Worm (Caenorhabditis elegans) whole organism, L4 larva: ENCODE measurements around the gene F59B2.13.

Source experiments
- F37D6.2 ChIP-seq: sonication (generic microtip); optimal IDR thresholded peaks from 2 replicates; lab custom pipeline; 2016; ENCODE audit warnings: mild to moderate bottlenecking, missing genetic modification characterization, missing compliant biosample characterization
- Y105C5A.15 ChIP-seq: fragments of 200-800 bp; sonication (Bioruptor generic); IDR thresholded peaks from 2 replicates; pipeline ENCODE4 v1.3.6; 2022; ENCODE audit warnings: missing genetic modification characterization, missing compliant biosample characterization
- Y48G9A.11 ChIP-seq: fragments of 200-800 bp; sonication (Bioruptor generic); IDR thresholded peaks from 2 replicates; pipeline ENCODE4 v1.3.6; 2022; ENCODE audit warnings: missing genetic modification reagents, missing genetic modification characterization, missing compliant biosample characterization
- Y5F2A.4 ChIP-seq: fragments of 200-800 bp; sonication (Bioruptor generic); optimal IDR thresholded peaks from 2 replicates; lab custom pipeline; 2018; ENCODE audit warnings: mild to moderate bottlenecking, missing genetic modification characterization, missing compliant biosample characterization
- Y75B8A.6 ChIP-seq: fragments of 200-800 bp; sonication (Bioruptor generic); IDR thresholded peaks from 2 replicates; pipeline ENCODE4 v1.3.6; 2022; ENCODE audit warnings: missing genetic modification reagents, missing genetic modification characterization, missing compliant biosample characterization
- arid-1 ChIP-seq: fragments of 200-800 bp; sonication (Bioruptor generic); conservative IDR thresholded peaks from 2 replicates; pipeline ENCODE4 v1.3.6; 2022; ENCODE audit warnings: missing genetic modification reagents, missing genetic modification characterization, missing compliant biosample characterization
- attf-4 ChIP-seq: sonication (generic microtip); optimal IDR thresholded peaks from 3 replicates; lab custom pipeline; 2017; ENCODE audit warnings: missing biosample characterization, missing genetic modification characterization
- ceh-32 ChIP-seq: sonication (generic microtip); optimal IDR thresholded peaks from 2 replicates; lab custom pipeline; 2016; ENCODE audit warnings: mild to moderate bottlenecking, missing genetic modification characterization, missing compliant biosample characterization; ENCODE audit not compliant: poor library complexity
- ceh-62 ChIP-seq: sonication (generic microtip); optimal IDR thresholded peaks from 2 replicates; lab custom pipeline; 2017; ENCODE audit warnings: missing biosample characterization, missing genetic modification characterization
- ceh-82 ChIP-seq: sonication (generic microtip); optimal IDR thresholded peaks from 2 replicates; lab custom pipeline; 2017; ENCODE audit warnings: missing biosample characterization, missing genetic modification characterization
- ctbp-1 ChIP-seq: fragments of 200-800 bp; sonication (Bioruptor generic); IDR thresholded peaks from 2 replicates; pipeline ENCODE4 v1.3.6; 2022; ENCODE audit warnings: missing genetic modification reagents, missing genetic modification characterization, missing compliant biosample characterization
- daf-16 ChIP-seq, 3 experiments: sonication (generic microtip); optimal IDR thresholded peaks; 2 replicates each; lab custom pipeline; 2016 to 2017; ENCODE audit warnings: missing genetic modification characterization in 3 of 3, missing genetic modification reagents in 3 of 3, mild to moderate bottlenecking in 2 of 3, missing compliant biosample characterization in 2 of 3, missing biosample characterization in 1 of 3, moderate library complexity in 1 of 3
- dmd-8 ChIP-seq: fragments of 200-800 bp; sonication (Bioruptor generic); IDR thresholded peaks from 2 replicates; pipeline ENCODE4 v1.3.6; 2022; ENCODE audit warnings: missing genetic modification characterization, missing compliant biosample characterization
- duxl-1 ChIP-seq: sonication (generic microtip); optimal IDR thresholded peaks from 2 replicates; lab custom pipeline; 2016; ENCODE audit warnings: mild to moderate bottlenecking, missing genetic modification characterization, moderate library complexity, missing compliant biosample characterization; ENCODE audit not compliant: poor library complexity
- egl-43 ChIP-seq: fragments of 200-800 bp; sonication (Bioruptor generic); IDR thresholded peaks from 2 replicates; pipeline ENCODE4 v1.3.6; 2022; ENCODE audit warnings: missing genetic modification reagents, missing genetic modification characterization, missing compliant biosample characterization
- fkh-10 ChIP-seq: fragments of 150-350 bp; optimal IDR thresholded peaks from 2 replicates; lab custom pipeline; 2014; ENCODE audit warnings: missing biosample characterization, missing genetic modification reagents, missing genetic modification characterization
- fos-1 ChIP-seq: fragments of 150-350 bp; optimal IDR thresholded peaks from 2 replicates; lab custom pipeline; 2014; ENCODE audit warnings: missing biosample characterization, missing genetic modification characterization
- hif-1 ChIP-seq, 2 experiments: sonication (generic microtip); optimal IDR thresholded peaks; 2 replicates each; lab custom pipeline; 2016 to 2017; ENCODE audit warnings: missing compliant biosample characterization in 2 of 2, missing genetic modification characterization in 2 of 2, missing genetic modification reagents in 2 of 2, missing genotype in 2 of 2, mild to moderate bottlenecking in 1 of 2
- hlh-30 ChIP-seq: sonication (generic microtip); optimal IDR thresholded peaks from 2 replicates; lab custom pipeline; 2017; ENCODE audit warnings: antibody characterized with exemption, mild to moderate bottlenecking, missing genetic modification characterization, missing compliant biosample characterization; ENCODE audit not compliant: insufficient read depth
- hmg-1.1 ChIP-seq: fragments of 200-800 bp; sonication (Bioruptor generic); IDR thresholded peaks from 2 replicates; pipeline ENCODE4 v1.3.6; 2022; ENCODE audit warnings: missing genetic modification reagents, missing genetic modification characterization, missing compliant biosample characterization
- jun-1 ChIP-seq: fragments of 150-350 bp; optimal IDR thresholded peaks from 2 replicates; lab custom pipeline; 2014; ENCODE audit warnings: missing biosample characterization, missing genetic modification reagents, missing genetic modification characterization
- lin-1 ChIP-seq: fragments of 200-800 bp; sonication (Bioruptor generic); IDR thresholded peaks from 2 replicates; pipeline ENCODE4 v1.3.6; 2022; ENCODE audit warnings: missing genetic modification reagents, missing genetic modification characterization, missing compliant biosample characterization
- lin-29 ChIP-seq: fragments of 200-800 bp; sonication (Bioruptor generic); IDR thresholded peaks from 2 replicates; pipeline ENCODE4 v1.3.6; 2022; ENCODE audit warnings: missing genetic modification reagents, missing genetic modification characterization, missing compliant biosample characterization
- lin-38 ChIP-seq: fragments of 200-800 bp; sonication (Bioruptor generic); IDR thresholded peaks from 2 replicates; pipeline ENCODE4 v1.3.6; 2022; ENCODE audit warnings: missing genetic modification reagents, missing genetic modification characterization, missing compliant biosample characterization
- lsy-2 ChIP-seq, 2 experiments: fragments of 150-350 bp in 1 of 2; sonication (generic microtip) in 1 of 2; optimal IDR thresholded peaks; 2 replicates each; lab custom pipeline; 2014 to 2017; ENCODE audit warnings: missing biosample characterization in 2 of 2, missing genetic modification characterization in 2 of 2
- mdl-1 ChIP-seq, 2 experiments: fragments of 150-350 bp in 1 of 2; sonication (generic microtip) in 1 of 2; optimal IDR thresholded peaks; 2 replicates each; lab custom pipeline; 2014 to 2017; ENCODE audit warnings: missing biosample characterization in 2 of 2, missing genetic modification characterization in 2 of 2
- mep-1 ChIP-seq: fragments of 150-350 bp; sonication (generic microtip); optimal IDR thresholded peaks from 3 replicates; lab custom pipeline; 2014; ENCODE audit warnings: missing biosample characterization, missing genetic modification characterization
- mes-2 ChIP-seq: sonication (generic microtip); optimal IDR thresholded peaks from 2 replicates; lab custom pipeline; 2016; ENCODE audit warnings: missing genotype, mild to moderate bottlenecking, missing genetic modification characterization, missing compliant biosample characterization; ENCODE audit not compliant: poor library complexity, severe bottlenecking
- mxl-2 ChIP-seq: fragments of 200-800 bp; sonication (Bioruptor generic); conservative IDR thresholded peaks from 2 replicates; pipeline ENCODE4 v1.3.6; 2022; ENCODE audit warnings: missing genetic modification reagents, missing genetic modification characterization, missing compliant biosample characterization
- mxl-3 ChIP-seq: fragments of 200-800 bp; sonication (Bioruptor generic); optimal IDR thresholded peaks from 2 replicates; lab custom pipeline; 2018; ENCODE audit warnings: mild to moderate bottlenecking, missing genetic modification characterization, missing compliant biosample characterization
- nhr-10 ChIP-seq: fragments of 150-350 bp; optimal IDR thresholded peaks from 2 replicates; lab custom pipeline; 2014; ENCODE audit warnings: missing biosample characterization, missing genetic modification characterization
- nhr-237 ChIP-seq: sonication (generic microtip); optimal IDR thresholded peaks from 2 replicates; lab custom pipeline; 2017; ENCODE audit warnings: missing biosample characterization, missing genetic modification characterization
- nhr-25 ChIP-seq: sonication (generic microtip); optimal IDR thresholded peaks from 2 replicates; lab custom pipeline; 2017; ENCODE audit warnings: missing genetic modification characterization, mild to moderate bottlenecking, missing compliant biosample characterization, antibody characterized with exemption, moderate library complexity, borderline replicate concordance; ENCODE audit not compliant: insufficient read depth
- nhr-28 ChIP-seq: fragments of 150-350 bp; optimal IDR thresholded peaks from 2 replicates; lab custom pipeline; 2014; ENCODE audit warnings: missing biosample characterization, missing genetic modification characterization
- nhr-41 ChIP-seq: fragments of 200-800 bp; sonication (Bioruptor generic); IDR thresholded peaks from 2 replicates; pipeline ENCODE4 v1.3.6; 2022; ENCODE audit warnings: missing genetic modification reagents, missing genetic modification characterization, missing compliant biosample characterization
- nhr-42 ChIP-seq: fragments of 200-800 bp; sonication (Bioruptor generic); IDR thresholded peaks from 2 replicates; pipeline ENCODE4 v1.3.6; 2022; ENCODE audit warnings: missing genetic modification characterization, missing compliant biosample characterization
- nhr-48 ChIP-seq: sonication (generic microtip); optimal IDR thresholded peaks from 2 replicates; lab custom pipeline; 2016; ENCODE audit warnings: mild to moderate bottlenecking, missing genetic modification characterization, missing compliant biosample characterization
- nhr-76 ChIP-seq: fragments of 150-350 bp; optimal IDR thresholded peaks from 2 replicates; lab custom pipeline; 2014; ENCODE audit warnings: missing biosample characterization, missing genetic modification characterization
- nhr-77 ChIP-seq: fragments of 150-350 bp; optimal IDR thresholded peaks from 2 replicates; lab custom pipeline; 2014; ENCODE audit warnings: missing biosample characterization, missing genetic modification characterization
- php-3 ChIP-seq: fragments of 200-800 bp; sonication (Bioruptor generic); IDR thresholded peaks from 2 replicates; pipeline ENCODE4 v1.3.6; 2022; ENCODE audit warnings: missing genetic modification reagents, missing genetic modification characterization, missing compliant biosample characterization
- pqm-1 ChIP-seq: sonication (generic microtip); optimal IDR thresholded peaks from 2 replicates; lab custom pipeline; 2017; ENCODE audit warnings: missing biosample characterization, missing genetic modification characterization
- saeg-2 ChIP-seq: fragments of 200-800 bp; sonication (Bioruptor generic); IDR thresholded peaks from 2 replicates; pipeline ENCODE4 v1.3.6; 2022; ENCODE audit warnings: missing genetic modification reagents, missing genetic modification characterization, missing compliant biosample characterization
- sdz-12 ChIP-seq: fragments of 200-800 bp; sonication (Bioruptor generic); optimal IDR thresholded peaks from 2 replicates; lab custom pipeline; 2018; ENCODE audit warnings: mild to moderate bottlenecking, missing genetic modification characterization, missing compliant biosample characterization
- set-16 ChIP-seq: fragments of 200-800 bp; sonication (Bioruptor generic); IDR thresholded peaks from 2 replicates; pipeline ENCODE4 v1.3.6; 2022; ENCODE audit warnings: missing genetic modification reagents, missing genetic modification characterization, missing compliant biosample characterization
- snpc-1.2 ChIP-seq: fragments of 200-800 bp; sonication (Bioruptor generic); IDR thresholded peaks from 2 replicates; pipeline ENCODE4 v1.3.6; 2022; ENCODE audit warnings: missing genetic modification reagents, missing genetic modification characterization, missing compliant biosample characterization
- unc-130 ChIP-seq: sonication (generic microtip); optimal IDR thresholded peaks from 2 replicates; lab custom pipeline; 2016; ENCODE audit warnings: missing genetic modification reagents, missing genetic modification characterization, missing compliant biosample characterization
- vab-7 ChIP-seq: fragments of 200-800 bp; sonication (Bioruptor generic); IDR thresholded peaks from 2 replicates; pipeline ENCODE4 v1.3.6; 2022; ENCODE audit warnings: missing genetic modification reagents, missing genetic modification characterization, missing compliant biosample characterization
- zfp-2 ChIP-seq: sonication (generic microtip); optimal IDR thresholded peaks from 2 replicates; lab custom pipeline; 2016; ENCODE audit warnings: mild to moderate bottlenecking, missing genetic modification characterization, missing compliant biosample characterization
- zfp-3 ChIP-seq: fragments of 200-800 bp; sonication (Bioruptor generic); conservative IDR thresholded peaks from 2 replicates; pipeline ENCODE4 v1.3.6; 2022; ENCODE audit warnings: missing genetic modification reagents, missing genetic modification characterization, missing compliant biosample characterization
- ztf-7 ChIP-seq: fragments of 150-350 bp; optimal IDR thresholded peaks from 2 replicates; lab custom pipeline; 2014; ENCODE audit warnings: missing biosample characterization, missing genetic modification characterization

F59B2.13 gene

DNA sequence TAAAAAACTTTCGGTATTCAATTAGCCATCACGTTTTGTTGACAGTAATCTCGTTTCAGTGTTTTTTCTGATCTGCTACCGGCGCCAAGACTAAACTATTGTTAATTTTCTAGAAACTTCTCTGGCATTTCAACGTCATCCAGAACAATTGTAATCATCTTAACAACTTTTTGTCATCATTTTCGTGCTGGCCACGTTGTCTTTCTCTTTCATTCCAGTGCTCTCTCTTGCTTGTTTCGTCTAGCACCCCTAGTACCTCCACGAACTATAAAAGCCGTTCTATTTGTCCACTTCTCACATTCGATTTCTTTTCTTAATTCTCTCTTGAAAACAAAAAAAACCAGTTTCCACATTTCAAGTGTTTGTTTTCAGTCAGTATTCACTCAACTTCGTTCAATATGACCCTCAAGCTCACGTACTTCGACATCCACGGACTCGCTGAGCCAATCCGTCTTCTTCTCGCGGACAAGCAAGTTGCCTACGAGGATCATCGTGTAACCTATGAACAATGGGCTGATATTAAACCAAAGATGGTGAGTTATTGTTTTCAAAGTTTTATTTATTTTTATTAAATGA, 32.2 kb upstream of the F59B2.13 start, which contains the start of gene gst-1 (continued):
- TF ChIP-seq ztf-7 (tag; lab: Kevin White, UChicago) (no peak), sdz-12 (GFP tag; lab: Kevin White, UChicago) (no peak), zfp-2 (tag; lab: Kevin White, UChicago) (no peak), snpc-1.2 (no peak), nhr-28 (tag; lab: Kevin White, UChicago) (peak; percentile 13), Y5F2A.4 (GFP tag; lab: Kevin White, UChicago) (no peak), dmd-8 (GFP tag; lab: Robert Waterston, UW) (0 out of 2 replicates have a peak, but pooled peaks have one; percentile 26), nhr-48 (tag; lab: Kevin White, UChicago) (peak; percentile 49), hlh-30 (tag; lab: Kevin White, UChicago) (peak; percentile 7), mdl-1 (tag; optimal IDR thresholded peaks at IDR 0.05; lab: Kevin White, UChicago) (no peak), nhr-237 (no peak), saeg-2 (GFP tag; lab: Robert Waterston, UW) (no peak), unc-130 (no peak), fos-1 (tag; lab: Kevin White, UChicago) (no peak), Y75B8A.6 (no peak), nhr-25 (tag; lab: Kevin White, UChicago) (no peak), mes-2 (peak; percentile 36), lin-29 (GFP tag; lab: Robert Waterston, UW) (no peak), mxl-3 (GFP tag; lab: Kevin White, UChicago) (peak; percentile 62), php-3 (no peak), hif-1 (tag; optimal IDR thresholded peaks at IDR 0.05; lab: Kevin White, UChicago) (no peak), pqm-1 (tag; lab: Kevin White, UChicago) (no peak), vab-7 (no peak), lin-38 (peak; percentile 46; the same call in 1 of the 2 replicates), lin-1 (no peak; the same call in 1 of the 2 replicates), nhr-77 (tag; lab: Kevin White, UChicago) (no peak), nhr-76 (no peak), nhr-42 (no peak), zfp-3 (GFP tag; lab: Robert Waterston, UW) (no peak), F37D6.2 (tag; lab: Kevin White, UChicago) (no peak), ceh-82 (tag; lab: Kevin White, UChicago) (no peak), lsy-2 (tag; optimal IDR thresholded peaks at IDR 0.05; lab: Kevin White, UChicago) (peak in 1 of 2 experiments; percentile 48), mep-1 (tag; lab: Kevin White, UChicago) (no peak), mxl-2 (no peak), Y105C5A.15 (GFP tag; lab: Robert Waterston, UW) (no peak), attf-4 (tag; lab: Kevin White, UChicago) (no peak), nhr-10 (tag; lab: Kevin White, UChicago) (no peak), set-16 (GFP tag; lab: Robert Waterston, UW) (no peak), nhr-41 (no peak), fkh-10 (GFP tag; lab: Kevin White, UChicago) (no peak), duxl-1 (tag; lab: Kevin White, UChicago) (no peak), egl-43 (GFP tag; lab: Robert Waterston, UW) (no peak), arid-1 (GFP tag; lab: Robert Waterston, UW) (no peak), ctbp-1 (no peak), ceh-62 (tag; lab: Kevin White, UChicago) (no peak), ceh-32 (tag; lab: Kevin White, UChicago) (no peak), daf-16 (GFP tag; optimal IDR thresholded peaks at IDR 0.05; lab: Kevin White, UChicago) (no peak), daf-16 (tag; optimal IDR thresholded peaks at IDR 0.05; lab: Kevin White, UChicago) (peak; percentile 70), jun-1 (tag; lab: Kevin White, UChicago) (no peak), Y48G9A.11 (GFP tag; lab: Robert Waterston, UW) (no peak), hmg-1.1 (GFP tag; lab: Robert Waterston, UW) (0 out of 2 replicates have a peak, but pooled peaks have one; percentile 31)
